Fruit fly (Drosophila melanogaster) whole organism, prepupa: ENCODE results near the gene CG3165.

ENCODE experiments used
- CG10631 ChIP-seq: fragments of 200-800 bp; sonication (Bioruptor generic); optimal IDR thresholded peaks from 2 replicates; lab custom pipeline; 2016; ENCODE audit warnings: missing biosample characterization, missing genetic modification characterization
- CG10669 ChIP-seq: fragments of 200-800 bp; sonication (Bioruptor generic); optimal IDR thresholded peaks from 3 replicates; lab custom pipeline; 2018; ENCODE audit warnings: missing biosample characterization, mild to moderate bottlenecking, missing genetic modification characterization, moderate library complexity
- CG11294 ChIP-seq: fragments of 200-800 bp; sonication (Bioruptor generic); IDR thresholded peaks from 2 replicates; pipeline ENCODE4 v1.3.6; 2022; ENCODE audit warnings: missing biosample characterization, missing genetic modification characterization
- CG11762 ChIP-seq: fragments of 200-800 bp; sonication (Bioruptor generic); optimal IDR thresholded peaks from 3 replicates; lab custom pipeline; 2016; ENCODE audit warnings: missing biosample characterization, missing genetic modification characterization; ENCODE audit not compliant: insufficient read depth
- CG15336 ChIP-seq: fragments of 200-800 bp; sonication (Bioruptor generic); IDR thresholded peaks from 2 replicates; pipeline ENCODE4 v1.3.6; 2022; ENCODE audit warnings: missing biosample characterization, missing genetic modification characterization
- CG1621 ChIP-seq: fragments of 200-800 bp; sonication (Bioruptor generic); optimal IDR thresholded peaks from 3 replicates; lab custom pipeline; 2018; ENCODE audit warnings: missing biosample characterization, mild to moderate bottlenecking, missing genetic modification characterization
- CG16779 ChIP-seq: fragments of 200-800 bp; sonication (Bioruptor generic); optimal IDR thresholded peaks from 3 replicates; lab custom pipeline; 2017; ENCODE audit warnings: missing biosample characterization, mild to moderate bottlenecking, missing genetic modification characterization
- CG3032 ChIP-seq: fragments of 200-800 bp; optimal IDR thresholded peaks from 2 replicates; lab custom pipeline; 2019; ENCODE audit warnings: missing biosample characterization, mild to moderate bottlenecking, missing genetic modification characterization, moderate library complexity
- CG32006 ChIP-seq: fragments of 200-800 bp; sonication (Bioruptor generic); optimal IDR thresholded peaks from 3 replicates; lab custom pipeline; 2017; ENCODE audit warnings: missing biosample characterization, mild to moderate bottlenecking, missing genetic modification characterization
- CG3919 ChIP-seq: fragments of 200-800 bp; sonication (Bioruptor generic); optimal IDR thresholded peaks from 3 replicates; lab custom pipeline; 2016; ENCODE audit warnings: missing biosample characterization, missing genetic modification characterization
- CG4318 ChIP-seq: fragments of 200-800 bp; sonication (Bioruptor generic); optimal IDR thresholded peaks from 3 replicates; lab custom pipeline; 2017; ENCODE audit warnings: missing biosample characterization, mild to moderate bottlenecking, missing genetic modification characterization
- CG6163 ChIP-seq: fragments of 200-800 bp; sonication (Bioruptor generic); IDR thresholded peaks from 3 replicates; pipeline ENCODE4 v1.3.6; 2022; ENCODE audit warnings: missing biosample characterization, missing genetic modification characterization
- CG6792 ChIP-seq: fragments of 200-800 bp; sonication (Bioruptor generic); optimal IDR thresholded peaks from 3 replicates; lab custom pipeline; 2016; ENCODE audit warnings: missing biosample characterization, missing genetic modification characterization
- CG6854 ChIP-seq: fragments of 200-800 bp; sonication (Bioruptor generic); optimal IDR thresholded peaks from 2 replicates; lab custom pipeline; 2017; ENCODE audit warnings: missing biosample characterization, mild to moderate bottlenecking, missing genetic modification characterization
- CG7368 ChIP-seq: fragments of 200-800 bp; sonication (Bioruptor generic); optimal IDR thresholded peaks from 3 replicates; lab custom pipeline; 2016; ENCODE audit warnings: missing biosample characterization, missing genetic modification characterization
- CG8319 ChIP-seq: fragments of 200-800 bp; sonication (Bioruptor generic); optimal IDR thresholded peaks from 3 replicates; lab custom pipeline; 2016; ENCODE audit warnings: missing biosample characterization, missing genetic modification characterization
- CG8632 ChIP-seq: fragments of 200-800 bp; sonication (Bioruptor generic); optimal IDR thresholded peaks from 3 replicates; lab custom pipeline; 2016; ENCODE audit warnings: missing biosample characterization, missing genetic modification characterization
- CG9139 ChIP-seq: fragments of 200-800 bp; sonication (Bioruptor generic); optimal IDR thresholded peaks from 3 replicates; lab custom pipeline; 2017; ENCODE audit warnings: missing biosample characterization, mild to moderate bottlenecking, missing genetic modification characterization
- Eip75B ChIP-seq: fragments of 200-800 bp; sonication (Bioruptor generic); optimal IDR thresholded peaks from 3 replicates; lab custom pipeline; 2016; ENCODE audit warnings: missing biosample characterization, missing genetic modification characterization
- Eip93F ChIP-seq: fragments of 200-800 bp; sonication (Bioruptor generic); optimal IDR thresholded peaks from 2 replicates; lab custom pipeline; 2016; ENCODE audit warnings: missing biosample characterization, mild to moderate bottlenecking, missing genetic modification characterization
- Ets21C ChIP-seq: fragments of 200-800 bp; sonication (Bioruptor generic); optimal IDR thresholded peaks from 3 replicates; lab custom pipeline; 2016; ENCODE audit warnings: missing biosample characterization, missing genetic modification characterization
- Ets96B ChIP-seq: fragments of 200-800 bp; optimal IDR thresholded peaks from 2 replicates; lab custom pipeline; 2019; ENCODE audit warnings: missing biosample characterization, mild to moderate bottlenecking, missing genetic modification characterization, moderate library complexity
- Gug ChIP-seq: fragments of 200-800 bp; sonication (Bioruptor generic); IDR thresholded peaks from 2 replicates; pipeline ENCODE4 v1.3.6; 2022; ENCODE audit warnings: missing biosample characterization, missing genetic modification characterization
- Lpt ChIP-seq: fragments of 200-800 bp; sonication (Bioruptor generic); optimal IDR thresholded peaks from 3 replicates; lab custom pipeline; 2016; ENCODE audit warnings: missing biosample characterization, missing genetic modification characterization
- Met ChIP-seq: fragments of 200-800 bp; sonication (Bioruptor generic); optimal IDR thresholded peaks from 3 replicates; lab custom pipeline; 2016; ENCODE audit warnings: missing biosample characterization, missing genetic modification characterization
- OdsH ChIP-seq: fragments of 200-800 bp; sonication (Bioruptor generic); optimal IDR thresholded peaks from 3 replicates; lab custom pipeline; 2016; ENCODE audit warnings: missing biosample characterization, missing genetic modification characterization
- Sox14 ChIP-seq: fragments of 200-800 bp; sonication (Bioruptor generic); optimal IDR thresholded peaks from 3 replicates; lab custom pipeline; 2016; ENCODE audit warnings: missing biosample characterization, missing genetic modification characterization
- achi ChIP-seq: fragments of 200-800 bp; sonication (Bioruptor generic); optimal IDR thresholded peaks from 3 replicates; lab custom pipeline; 2016; ENCODE audit warnings: missing biosample characterization, missing genetic modification characterization
- acj6 ChIP-seq: fragments of 200-800 bp; sonication (Bioruptor generic); optimal IDR thresholded peaks from 3 replicates; lab custom pipeline; 2016; ENCODE audit warnings: missing biosample characterization, missing genetic modification characterization
- cyc ChIP-seq: fragments of 200-800 bp; sonication (Bioruptor generic); optimal IDR thresholded peaks from 3 replicates; lab custom pipeline; 2016; ENCODE audit warnings: missing biosample characterization, missing genetic modification characterization
- dac ChIP-seq: fragments of 200-800 bp; sonication (Bioruptor generic); optimal IDR thresholded peaks from 2 replicates; lab custom pipeline; 2017; ENCODE audit warnings: missing biosample characterization, mild to moderate bottlenecking, missing genetic modification characterization
- esn ChIP-seq: fragments of 200-800 bp; sonication (Bioruptor generic); optimal IDR thresholded peaks from 2 replicates; lab custom pipeline; 2016; ENCODE audit warnings: missing biosample characterization, mild to moderate bottlenecking, missing genetic modification characterization, moderate library complexity
- fkh ChIP-seq: fragments of 200-800 bp; sonication (Bioruptor generic); optimal IDR thresholded peaks from 3 replicates; lab custom pipeline; 2017; ENCODE audit warnings: missing biosample characterization, mild to moderate bottlenecking, missing genetic modification characterization, moderate library complexity
- lz ChIP-seq: fragments of 200-800 bp; sonication (Bioruptor generic); optimal IDR thresholded peaks from 3 replicates; lab custom pipeline; 2016; ENCODE audit warnings: missing biosample characterization, missing genetic modification characterization
- net ChIP-seq: fragments of 200-800 bp; sonication (Bioruptor generic); optimal IDR thresholded peaks from 3 replicates; lab custom pipeline; 2016; ENCODE audit warnings: missing biosample characterization, missing genetic modification characterization
- ss ChIP-seq, 2 experiments: fragments of 200-800 bp; sonication (Bioruptor generic); optimal IDR thresholded peaks; 2 replicates in 1 of 2; 3 replicates in 1 of 2; lab custom pipeline; 2017 to 2018; ENCODE audit warnings: mild to moderate bottlenecking in 2 of 2, missing biosample characterization in 2 of 2, missing genetic modification characterization in 2 of 2, moderate library complexity in 1 of 2
- topi ChIP-seq: fragments of 200-800 bp; sonication (Bioruptor generic); optimal IDR thresholded peaks from 3 replicates; lab custom pipeline; 2016; ENCODE audit warnings: missing biosample characterization, missing genetic modification characterization
- vri ChIP-seq: fragments of 200-800 bp; sonication (Bioruptor generic); optimal IDR thresholded peaks from 3 replicates; lab custom pipeline; 2016; ENCODE audit warnings: missing biosample characterization, mild to moderate bottlenecking, missing genetic modification characterization

CG3165 gene

dm6 chr2L:3004601-3005000 lies 27.7 kb downstream of the CG3165 start (continued):
- TF ChIP-seq topi (GFP tag; lab: Kevin White, UChicago), result peak; percentile 29
- TF ChIP-seq CG6792 (GFP tag; lab: Kevin White, UChicago), result peak; percentile 53
- no peak for TF ChIP-seq CG15336 (GFP tag; lab: Robert Waterston, UW)
- peak; percentile 49 for TF ChIP-seq cyc (GFP tag; lab: Kevin White, UChicago)
- TF ChIP-seq Ets21C, result peak; percentile 16
- TF ChIP-seq Eip93F (GFP tag; lab: Kevin White, UChicago), result no peak
- TF ChIP-seq CG11762 (GFP tag; lab: Kevin White, UChicago), result no peak
- TF ChIP-seq dac (GFP tag; lab: Kevin White, UChicago), result no peak
- peak; percentile 19 for TF ChIP-seq achi (GFP tag; lab: Kevin White, UChicago)
- peak; percentile 27 to 38 for TF ChIP-seq ss (GFP tag; optimal IDR thresholded peaks at IDR 0.05; lab: Kevin White, UChicago)

DNA sequence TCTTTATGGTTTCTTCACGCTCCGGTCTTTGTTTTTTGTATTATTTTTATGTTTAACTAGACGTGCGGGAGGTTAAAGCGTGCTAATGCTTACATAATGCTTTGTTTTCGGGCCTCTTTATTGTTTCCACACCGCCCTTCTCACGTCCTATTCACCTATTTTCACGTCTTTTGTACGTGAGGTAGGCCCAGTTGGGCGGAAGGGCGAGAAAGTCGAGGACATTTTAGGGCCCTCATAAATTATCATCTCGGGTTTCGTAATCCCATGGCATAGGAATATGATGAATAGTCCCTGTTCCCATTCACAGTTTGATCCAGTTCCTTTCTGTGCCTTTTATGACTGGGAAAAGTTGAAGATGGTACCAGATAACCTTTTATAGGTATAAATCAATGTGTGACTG lies 28.6 kb downstream of the CG3165 start:
- no peak for TF ChIP-seq CG15336 (GFP tag; lab: Robert Waterston, UW)
- no peak for TF ChIP-seq Ets96B
- TF ChIP-seq CG3919, result no peak
- TF ChIP-seq Eip75B (GFP tag; lab: Kevin White, UChicago), result no peak
- no peak for TF ChIP-seq Gug
- TF ChIP-seq CG1621 (tag; lab: Kevin White, UChicago), result no peak
- TF ChIP-seq CG6163 (GFP tag; lab: Robert Waterston, UW), result no peak
- no peak for TF ChIP-seq Met
- TF ChIP-seq CG8319 (GFP tag; lab: Kevin White, UChicago), result no peak
- no peak for TF ChIP-seq esn (GFP tag; lab: Kevin White, UChicago)
- TF ChIP-seq CG6854 (GFP tag; lab: Kevin White, UChicago), result no peak
- TF ChIP-seq vri, result no peak

DNA sequence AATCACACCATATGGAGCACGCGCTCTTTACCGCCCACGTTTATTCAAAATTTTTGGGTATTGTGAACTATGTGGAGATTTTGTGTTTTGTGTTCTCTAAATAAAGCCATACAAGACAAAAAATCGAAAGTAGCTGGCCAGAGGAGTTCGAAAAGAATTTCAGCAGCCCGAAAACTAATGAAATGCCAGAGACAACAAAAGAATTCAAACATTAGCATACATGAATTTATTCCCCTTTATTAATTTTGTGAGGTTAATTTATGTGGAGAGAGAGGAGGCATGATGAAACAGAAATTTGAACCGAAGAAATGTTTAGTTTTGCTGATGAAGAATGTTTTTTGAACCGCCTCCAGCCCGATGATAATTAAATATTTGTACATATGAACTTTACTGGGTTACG lies 29.3 kb downstream of the CG3165 start:
- no peak for TF ChIP-seq acj6 (GFP tag; lab: Kevin White, UChicago)
- TF ChIP-seq CG3919, result no peak
- TF ChIP-seq CG10669 (GFP tag; lab: Kevin White, UChicago), result no peak
- no peak for TF ChIP-seq lz (GFP tag; lab: Kevin White, UChicago)
- TF ChIP-seq CG8632 (GFP tag; lab: Kevin White, UChicago), result no peak
- TF ChIP-seq CG1621 (tag; lab: Kevin White, UChicago), result no peak
- no peak for TF ChIP-seq CG16779 (tag; lab: Kevin White, UChicago)
- TF ChIP-seq Lpt (GFP tag; lab: Kevin White, UChicago), result no peak
- TF ChIP-seq Gug, result no peak
- TF ChIP-seq CG9139 (GFP tag; lab: Kevin White, UChicago), result no peak
- no peak for TF ChIP-seq OdsH (GFP tag; lab: Kevin White, UChicago)
- no peak for TF ChIP-seq CG6163 (GFP tag; lab: Robert Waterston, UW)

DNA sequence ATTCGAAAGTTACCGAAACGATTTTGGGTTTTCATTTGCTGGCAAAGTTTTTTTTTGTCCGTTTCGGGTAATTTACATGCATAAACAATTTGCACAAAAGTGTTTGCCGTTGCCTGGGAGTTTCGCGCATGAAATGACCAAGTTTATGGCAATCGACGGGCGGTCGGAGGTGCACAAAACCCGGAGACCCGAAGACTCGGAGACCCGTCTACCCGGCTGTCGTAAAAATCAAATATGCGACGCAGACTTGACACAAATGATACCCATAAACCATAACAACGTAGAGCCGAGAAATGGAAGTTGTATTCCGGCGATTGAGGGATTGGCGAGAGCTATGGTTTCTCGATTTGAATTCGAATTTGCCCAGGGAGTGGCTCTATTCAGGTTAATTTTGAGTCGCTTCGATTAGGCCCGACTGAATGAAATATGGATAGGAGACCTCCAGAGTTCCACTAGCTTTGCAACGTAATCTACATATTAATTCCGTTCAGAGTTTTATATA lies 30.1 kb downstream of the CG3165 start:
- no peak for TF ChIP-seq CG11294 (GFP tag; lab: Robert Waterston, UW)
- TF ChIP-seq CG8319 (GFP tag; lab: Kevin White, UChicago), result no peak
- no peak for TF ChIP-seq CG1621 (tag; lab: Kevin White, UChicago)
- TF ChIP-seq Eip93F (GFP tag; lab: Kevin White, UChicago), result no peak
- TF ChIP-seq CG32006 (GFP tag; lab: Kevin White, UChicago), result no peak
- TF ChIP-seq OdsH (GFP tag; lab: Kevin White, UChicago), result no peak
- no peak for TF ChIP-seq fkh (GFP tag; lab: Kevin White, UChicago)
- TF ChIP-seq CG3032 (tag; lab: Kevin White, UChicago), result no peak
- no peak for TF ChIP-seq CG10631 (GFP tag; lab: Kevin White, UChicago)
- no peak for TF ChIP-seq CG8632 (GFP tag; lab: Kevin White, UChicago)
- no peak for TF ChIP-seq CG3919
- no peak for TF ChIP-seq net (GFP tag; lab: Kevin White, UChicago)
- no peak for TF ChIP-seq esn (GFP tag; lab: Kevin White, UChicago)
- TF ChIP-seq Sox14 (GFP tag; lab: Kevin White, UChicago), result no peak
- TF ChIP-seq CG4318 (GFP tag; lab: Kevin White, UChicago), result no peak
- no peak for TF ChIP-seq CG7368 (GFP tag; lab: Kevin White, UChicago)
